Fruit fly (Drosophila melanogaster) whole organism, prepupa: ENCODE measurements around the gene Nf-YA.

Experiments
- Blimp-1 ChIP-seq: fragments of 200-800 bp; sonication (Bioruptor generic); optimal IDR thresholded peaks from 3 replicates; lab custom pipeline; 2017; ENCODE audit warnings: missing biosample characterization, missing genetic modification characterization, mild to moderate bottlenecking, moderate library complexity, missing genetic modification reagents
- CG10631 ChIP-seq: fragments of 200-800 bp; sonication (Bioruptor generic); optimal IDR thresholded peaks from 2 replicates; lab custom pipeline; 2016; ENCODE audit warnings: missing biosample characterization, missing genetic modification characterization
- CG10669 ChIP-seq: fragments of 200-800 bp; sonication (Bioruptor generic); optimal IDR thresholded peaks from 3 replicates; lab custom pipeline; 2018; ENCODE audit warnings: missing biosample characterization, mild to moderate bottlenecking, missing genetic modification characterization, moderate library complexity
- CG11294 ChIP-seq: fragments of 200-800 bp; sonication (Bioruptor generic); IDR thresholded peaks from 2 replicates; pipeline ENCODE4 v1.3.6; 2022; ENCODE audit warnings: missing biosample characterization, missing genetic modification characterization
- CG11762 ChIP-seq: fragments of 200-800 bp; sonication (Bioruptor generic); optimal IDR thresholded peaks from 3 replicates; lab custom pipeline; 2016; ENCODE audit warnings: missing biosample characterization, missing genetic modification characterization; ENCODE audit not compliant: insufficient read depth
- CG11902 ChIP-seq: fragments of 200-800 bp; sonication (Bioruptor generic); optimal IDR thresholded peaks from 3 replicates; lab custom pipeline; 2016; ENCODE audit warnings: missing biosample characterization, missing genetic modification characterization
- CG15336 ChIP-seq: fragments of 200-800 bp; sonication (Bioruptor generic); IDR thresholded peaks from 2 replicates; pipeline ENCODE4 v1.3.6; 2022; ENCODE audit warnings: missing biosample characterization, missing genetic modification characterization
- CG1621 ChIP-seq: fragments of 200-800 bp; sonication (Bioruptor generic); optimal IDR thresholded peaks from 3 replicates; lab custom pipeline; 2018; ENCODE audit warnings: missing biosample characterization, mild to moderate bottlenecking, missing genetic modification characterization
- CG32006 ChIP-seq: fragments of 200-800 bp; sonication (Bioruptor generic); optimal IDR thresholded peaks from 3 replicates; lab custom pipeline; 2017; ENCODE audit warnings: missing biosample characterization, mild to moderate bottlenecking, missing genetic modification characterization
- CG34406 ChIP-seq: fragments of 200-800 bp; sonication (Bioruptor generic); optimal IDR thresholded peaks from 3 replicates; lab custom pipeline; 2016; ENCODE audit warnings: missing biosample characterization, missing genetic modification characterization
- CG6276 ChIP-seq: fragments of 200-800 bp; sonication (Bioruptor generic); optimal IDR thresholded peaks from 2 replicates; lab custom pipeline; 2017; ENCODE audit warnings: missing biosample characterization, mild to moderate bottlenecking, missing genetic modification characterization
- CG6792 ChIP-seq: fragments of 200-800 bp; sonication (Bioruptor generic); optimal IDR thresholded peaks from 3 replicates; lab custom pipeline; 2016; ENCODE audit warnings: missing biosample characterization, missing genetic modification characterization
- CG7368 ChIP-seq: fragments of 200-800 bp; sonication (Bioruptor generic); optimal IDR thresholded peaks from 3 replicates; lab custom pipeline; 2016; ENCODE audit warnings: missing biosample characterization, missing genetic modification characterization
- CG8119 ChIP-seq: fragments of 200-800 bp; sonication (Bioruptor generic); IDR thresholded peaks from 3 replicates; pipeline ENCODE4 v1.3.6; 2022; ENCODE audit warnings: missing biosample characterization, missing genetic modification characterization
- CG8319 ChIP-seq: fragments of 200-800 bp; sonication (Bioruptor generic); optimal IDR thresholded peaks from 3 replicates; lab custom pipeline; 2016; ENCODE audit warnings: missing biosample characterization, missing genetic modification characterization
- CG8632 ChIP-seq: fragments of 200-800 bp; sonication (Bioruptor generic); optimal IDR thresholded peaks from 3 replicates; lab custom pipeline; 2016; ENCODE audit warnings: missing biosample characterization, missing genetic modification characterization
- CG9139 ChIP-seq: fragments of 200-800 bp; sonication (Bioruptor generic); optimal IDR thresholded peaks from 3 replicates; lab custom pipeline; 2017; ENCODE audit warnings: missing biosample characterization, mild to moderate bottlenecking, missing genetic modification characterization
- Eip75B ChIP-seq: fragments of 200-800 bp; sonication (Bioruptor generic); optimal IDR thresholded peaks from 3 replicates; lab custom pipeline; 2016; ENCODE audit warnings: missing biosample characterization, missing genetic modification characterization
- Eip78C ChIP-seq: fragments of 200-800 bp; sonication (Bioruptor generic); peaks from one replicate; lab custom pipeline; 2016; ENCODE audit warnings: missing biosample characterization, missing genetic modification characterization
- Ets21C ChIP-seq: fragments of 200-800 bp; sonication (Bioruptor generic); optimal IDR thresholded peaks from 3 replicates; lab custom pipeline; 2016; ENCODE audit warnings: missing biosample characterization, missing genetic modification characterization
- Ets96B ChIP-seq: fragments of 200-800 bp; optimal IDR thresholded peaks from 2 replicates; lab custom pipeline; 2019; ENCODE audit warnings: missing biosample characterization, mild to moderate bottlenecking, missing genetic modification characterization, moderate library complexity
- Hr38 ChIP-seq: sonication (Bioruptor generic); optimal IDR thresholded peaks from 2 replicates; lab custom pipeline; 2016; ENCODE audit warnings: missing biosample characterization, missing genetic modification characterization
- Hr39 ChIP-seq: fragments of 200-800 bp; sonication (Bioruptor generic); optimal IDR thresholded peaks from 2 replicates; lab custom pipeline; 2016; ENCODE audit warnings: missing biosample characterization, missing genetic modification characterization
- Hr4 ChIP-seq: fragments of 200-800 bp; sonication (Bioruptor generic); optimal IDR thresholded peaks from 3 replicates; lab custom pipeline; 2016; ENCODE audit warnings: missing biosample characterization, missing genetic modification characterization
- Met ChIP-seq: fragments of 200-800 bp; sonication (Bioruptor generic); optimal IDR thresholded peaks from 3 replicates; lab custom pipeline; 2016; ENCODE audit warnings: missing biosample characterization, missing genetic modification characterization
- OdsH ChIP-seq: fragments of 200-800 bp; sonication (Bioruptor generic); optimal IDR thresholded peaks from 3 replicates; lab custom pipeline; 2016; ENCODE audit warnings: missing biosample characterization, missing genetic modification characterization
- Smox ChIP-seq: fragments of 200-800 bp; sonication (Bioruptor generic); optimal IDR thresholded peaks from 3 replicates; lab custom pipeline; 2016; ENCODE audit warnings: missing biosample characterization, missing genetic modification characterization
- Sox102F ChIP-seq: fragments of 200-800 bp; sonication (Bioruptor generic); optimal IDR thresholded peaks from 2 replicates; lab custom pipeline; 2016; ENCODE audit warnings: missing biosample characterization, mild to moderate bottlenecking, missing genetic modification characterization
- Sox15 ChIP-seq: fragments of 200-800 bp; sonication (Bioruptor generic); optimal IDR thresholded peaks from 3 replicates; lab custom pipeline; 2016; ENCODE audit warnings: missing biosample characterization, missing genetic modification characterization
- achi ChIP-seq: fragments of 200-800 bp; sonication (Bioruptor generic); optimal IDR thresholded peaks from 3 replicates; lab custom pipeline; 2016; ENCODE audit warnings: missing biosample characterization, missing genetic modification characterization
- acj6 ChIP-seq: fragments of 200-800 bp; sonication (Bioruptor generic); optimal IDR thresholded peaks from 3 replicates; lab custom pipeline; 2016; ENCODE audit warnings: missing biosample characterization, missing genetic modification characterization
- cyc ChIP-seq: fragments of 200-800 bp; sonication (Bioruptor generic); optimal IDR thresholded peaks from 3 replicates; lab custom pipeline; 2016; ENCODE audit warnings: missing biosample characterization, missing genetic modification characterization
- dac ChIP-seq: fragments of 200-800 bp; sonication (Bioruptor generic); optimal IDR thresholded peaks from 2 replicates; lab custom pipeline; 2017; ENCODE audit warnings: missing biosample characterization, mild to moderate bottlenecking, missing genetic modification characterization
- dsx ChIP-seq: fragments of 200-800 bp; optimal IDR thresholded peaks from 3 replicates; lab custom pipeline; 2019; ENCODE audit warnings: missing biosample characterization, mild to moderate bottlenecking, missing genetic modification characterization, moderate library complexity; ENCODE audit not compliant: poor library complexity, severe bottlenecking
- eg ChIP-seq: fragments of 200-800 bp; sonication (Bioruptor generic); IDR thresholded peaks from 3 replicates; pipeline ENCODE4 v1.3.6; 2022; ENCODE audit warnings: missing biosample characterization, missing genetic modification characterization
- esn ChIP-seq: fragments of 200-800 bp; sonication (Bioruptor generic); optimal IDR thresholded peaks from 2 replicates; lab custom pipeline; 2016; ENCODE audit warnings: missing biosample characterization, mild to moderate bottlenecking, missing genetic modification characterization, moderate library complexity
- fd59A ChIP-seq: fragments of 200-800 bp; sonication (Bioruptor generic); optimal IDR thresholded peaks from 2 replicates; lab custom pipeline; 2017; ENCODE audit warnings: missing biosample characterization, mild to moderate bottlenecking, missing genetic modification characterization, missing genetic modification reagents
- fkh ChIP-seq: fragments of 200-800 bp; sonication (Bioruptor generic); optimal IDR thresholded peaks from 3 replicates; lab custom pipeline; 2017; ENCODE audit warnings: missing biosample characterization, mild to moderate bottlenecking, missing genetic modification characterization, moderate library complexity
- lz ChIP-seq: fragments of 200-800 bp; sonication (Bioruptor generic); optimal IDR thresholded peaks from 3 replicates; lab custom pipeline; 2016; ENCODE audit warnings: missing biosample characterization, missing genetic modification characterization
- net ChIP-seq: fragments of 200-800 bp; sonication (Bioruptor generic); optimal IDR thresholded peaks from 3 replicates; lab custom pipeline; 2016; ENCODE audit warnings: missing biosample characterization, missing genetic modification characterization
- pdm3 ChIP-seq: fragments of 200-800 bp; sonication (Bioruptor generic); optimal IDR thresholded peaks from 3 replicates; lab custom pipeline; 2016; ENCODE audit warnings: missing biosample characterization, missing genetic modification characterization
- salr ChIP-seq, 2 experiments: fragments of 200-800 bp; sonication (Bioruptor generic); optimal IDR thresholded peaks; 3 replicates each; lab custom pipeline; 2016 to 2018; ENCODE audit warnings: missing biosample characterization in 2 of 2, missing genetic modification characterization in 2 of 2, mild to moderate bottlenecking in 1 of 2
- spab ChIP-seq: fragments of 200-800 bp; sonication (Bioruptor generic); optimal IDR thresholded peaks from 2 replicates; lab custom pipeline; 2017; ENCODE audit warnings: missing biosample characterization, mild to moderate bottlenecking, missing genetic modification characterization, missing genetic modification reagents
- ss ChIP-seq, 2 experiments: fragments of 200-800 bp; sonication (Bioruptor generic); optimal IDR thresholded peaks; 2 replicates in 1 of 2; 3 replicates in 1 of 2; lab custom pipeline; 2017 to 2018; ENCODE audit warnings: mild to moderate bottlenecking in 2 of 2, missing biosample characterization in 2 of 2, missing genetic modification characterization in 2 of 2, moderate library complexity in 1 of 2
- svp ChIP-seq: fragments of 200-800 bp; sonication (Bioruptor generic); peaks from one replicate; lab custom pipeline; 2016; ENCODE audit warnings: missing biosample characterization, missing genetic modification characterization
- topi ChIP-seq: fragments of 200-800 bp; sonication (Bioruptor generic); optimal IDR thresholded peaks from 3 replicates; lab custom pipeline; 2016; ENCODE audit warnings: missing biosample characterization, missing genetic modification characterization
- vri ChIP-seq: fragments of 200-800 bp; sonication (Bioruptor generic); optimal IDR thresholded peaks from 3 replicates; lab custom pipeline; 2016; ENCODE audit warnings: missing biosample characterization, mild to moderate bottlenecking, missing genetic modification characterization

The Nf-YA gene

DNA sequence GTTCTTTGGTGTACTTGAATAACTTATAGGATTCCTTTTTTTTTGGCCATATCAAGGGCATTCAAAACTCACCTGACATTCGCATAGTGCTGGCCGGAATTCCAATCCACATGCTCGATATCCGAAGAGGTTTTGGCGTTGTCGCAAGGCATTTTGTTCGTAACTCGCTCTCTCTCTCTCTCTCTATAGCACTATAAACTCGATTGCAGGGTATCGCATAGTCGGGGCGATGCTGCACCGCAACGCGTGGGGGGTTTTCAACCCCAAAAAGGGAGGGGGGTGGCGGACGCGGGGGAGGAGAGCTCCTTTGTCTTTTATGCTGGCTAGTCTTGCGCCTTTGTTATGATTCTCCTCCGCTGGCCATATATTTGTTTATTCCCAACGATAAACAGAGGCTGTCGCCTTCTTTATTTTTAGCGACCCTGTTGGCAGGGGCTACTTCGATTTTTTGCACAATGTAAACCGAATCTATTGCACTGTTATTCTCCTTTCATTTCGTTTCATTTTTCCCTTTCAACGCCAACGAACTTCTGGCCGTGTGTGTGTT, 43.6 kb downstream of the Nf-YA start (continued):
- no peak for TF ChIP-seq lz (GFP tag; lab: Kevin White, UChicago)
- TF ChIP-seq Sox15 (GFP tag; lab: Kevin White, UChicago), result no peak
- TF ChIP-seq Ets96B, result peak; percentile 8
- TF ChIP-seq Sox102F (GFP tag; lab: Kevin White, UChicago), result no peak
- TF ChIP-seq Met (GFP tag; lab: Kevin White, UChicago), result no peak
- TF ChIP-seq CG32006 (GFP tag; lab: Kevin White, UChicago), result no peak
- TF ChIP-seq CG1621, result peak; percentile 8
- no peak for TF ChIP-seq acj6
- no peak for TF ChIP-seq CG6792
- TF ChIP-seq Eip78C (GFP tag; lab: Kevin White, UChicago), result peak; percentile 50
- no peak for TF ChIP-seq Smox
- TF ChIP-seq eg (GFP tag; lab: Robert Waterston, UW), result no peak; the same call in 1 of the 3 replicates
- TF ChIP-seq salr (GFP tag; optimal IDR thresholded peaks at IDR 0.05; lab: Kevin White, UChicago), result peak in 1 of 2 experiments; percentile 12
- no peak for TF ChIP-seq CG8319
- TF ChIP-seq, all 60 proteins: peak for 19

DNA sequence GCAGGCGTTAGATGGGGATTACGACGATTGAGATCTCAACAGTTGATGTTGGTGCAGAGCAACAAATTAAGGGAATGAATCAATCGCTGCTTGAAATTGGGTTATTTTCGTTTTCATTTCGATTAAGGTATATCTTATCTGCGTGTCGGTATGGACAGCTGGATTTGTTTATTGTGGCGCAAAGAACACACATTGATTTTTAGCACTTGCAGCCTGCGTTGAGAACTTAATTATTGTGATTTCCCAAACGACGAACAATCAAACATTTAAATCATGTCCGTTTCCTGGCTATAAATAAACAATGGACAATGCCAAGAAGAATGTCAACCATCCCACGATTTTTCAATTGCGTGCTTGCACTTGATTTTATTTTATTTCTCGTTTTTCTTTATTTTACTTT, 44.0 kb downstream of the Nf-YA start:
- no peak for TF ChIP-seq fd59A (GFP tag; lab: Kevin White, UChicago)
- no peak for TF ChIP-seq CG11762 (GFP tag; lab: Kevin White, UChicago)
- no peak for TF ChIP-seq dac (GFP tag; lab: Kevin White, UChicago)
- TF ChIP-seq CG6792, result no peak
- TF ChIP-seq CG11294, result no peak
- no peak for TF ChIP-seq vri (GFP tag; lab: Kevin White, UChicago)
- TF ChIP-seq ss (GFP tag; optimal IDR thresholded peaks at IDR 0.05; lab: Kevin White, UChicago), result no peak
- TF ChIP-seq CG34406 (GFP tag; lab: Kevin White, UChicago), result no peak
- TF ChIP-seq Blimp-1 (GFP tag; lab: Kevin White, UChicago), result no peak
- TF ChIP-seq Sox15 (GFP tag; lab: Kevin White, UChicago), result no peak
- TF ChIP-seq acj6, result no peak
- no peak for TF ChIP-seq Hr38 (GFP tag; lab: Kevin White, UChicago)
- TF ChIP-seq pdm3 (GFP tag; lab: Kevin White, UChicago), result no peak
- TF ChIP-seq svp (GFP tag; lab: Kevin White, UChicago), result no peak
- no peak for TF ChIP-seq esn
- TF ChIP-seq spab (GFP tag; lab: Kevin White, UChicago), result no peak
- no peak for TF ChIP-seq Hr4
- no peak for TF ChIP-seq Sox102F (GFP tag; lab: Kevin White, UChicago)
- TF ChIP-seq CG8119 (GFP tag; lab: Robert Waterston, UW), result no peak

DNA sequence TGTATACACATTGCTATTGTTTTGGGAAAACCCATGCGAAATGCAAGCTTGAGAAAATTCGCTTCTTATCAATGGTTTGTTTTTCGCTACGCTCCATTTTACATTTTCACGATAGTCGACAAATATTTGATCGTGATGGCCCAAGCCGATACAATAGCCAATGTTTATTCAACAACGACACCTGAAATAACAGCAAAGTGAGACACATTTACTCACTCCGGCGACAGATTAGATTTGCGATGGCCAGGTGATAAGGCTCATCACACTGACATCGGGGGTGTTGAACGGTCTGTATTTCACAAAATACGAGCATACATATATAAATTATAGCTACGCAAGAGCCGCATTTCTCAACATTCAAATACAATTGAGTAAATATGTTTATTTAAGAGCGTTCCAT, 44.9 kb downstream of the Nf-YA start:
- TF ChIP-seq fd59A (GFP tag; lab: Kevin White, UChicago), result no peak
- TF ChIP-seq svp (GFP tag; lab: Kevin White, UChicago), result peak; percentile 45
- TF ChIP-seq achi, result no peak
- TF ChIP-seq CG8632 (GFP tag; lab: Kevin White, UChicago), result no peak
- TF ChIP-seq spab (GFP tag; lab: Kevin White, UChicago), result peak; percentile 23
- TF ChIP-seq CG10631 (GFP tag; lab: Kevin White, UChicago), result peak; percentile 16
- TF ChIP-seq Ets21C (GFP tag; lab: Kevin White, UChicago), result no peak
- TF ChIP-seq dsx, result no peak
- TF ChIP-seq Smox, result no peak
- TF ChIP-seq topi (GFP tag; lab: Kevin White, UChicago), result no peak
- no peak for TF ChIP-seq Met (GFP tag; lab: Kevin White, UChicago)
- TF ChIP-seq OdsH (GFP tag; lab: Kevin White, UChicago), result peak; percentile 4
- TF ChIP-seq Eip78C (GFP tag; lab: Kevin White, UChicago), result peak; percentile 25
- TF ChIP-seq net (GFP tag; lab: Kevin White, UChicago), result no peak
- peak; percentile 9 for TF ChIP-seq esn
- TF ChIP-seq cyc, result no peak
- no peak for TF ChIP-seq Hr39 (GFP tag; lab: Kevin White, UChicago)
- no peak for TF ChIP-seq CG15336
- peak; percentile 93 for TF ChIP-seq fkh (GFP tag; lab: Kevin White, UChicago)
- no peak for TF ChIP-seq CG6792
- no peak for TF ChIP-seq Sox102F (GFP tag; lab: Kevin White, UChicago)
- TF ChIP-seq Hr38 (GFP tag; lab: Kevin White, UChicago), result no peak
- no peak for TF ChIP-seq CG11902
- TF ChIP-seq CG10669 (GFP tag; lab: Kevin White, UChicago), result no peak
- TF ChIP-seq pdm3 (GFP tag; lab: Kevin White, UChicago), result no peak
- TF ChIP-seq CG6276 (GFP tag; lab: Kevin White, UChicago), result no peak
- no peak for TF ChIP-seq CG8319
- no peak for TF ChIP-seq Hr4
- no peak for TF ChIP-seq CG34406 (GFP tag; lab: Kevin White, UChicago)
- TF ChIP-seq Eip75B (GFP tag; lab: Kevin White, UChicago), result no peak
- TF ChIP-seq CG9139 (GFP tag; lab: Kevin White, UChicago), result no peak
- TF ChIP-seq CG7368, result peak; percentile 1
